Worm (Caenorhabditis elegans): ENCODE measurements around the gene faah-5.

DNA sequence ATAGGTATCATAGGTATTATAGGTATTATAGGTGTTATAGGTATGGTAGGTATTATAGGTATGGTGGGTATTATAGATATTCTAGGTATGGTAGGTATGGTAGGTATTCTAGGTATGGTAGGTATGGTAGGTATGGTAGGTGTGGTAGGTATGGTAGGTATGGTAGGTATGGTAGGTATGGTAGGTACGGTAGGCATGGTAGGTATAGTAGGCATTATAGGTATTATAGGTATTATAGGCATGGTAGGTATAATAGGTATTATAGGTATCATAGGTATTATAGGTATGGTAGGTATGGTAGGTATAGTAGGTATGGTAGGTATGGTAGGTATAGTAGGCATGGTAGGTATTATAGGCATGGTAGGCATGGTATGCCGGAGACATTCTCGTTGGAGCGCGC lies 40.7 kb upstream of the faah-5 start:
- TF ChIP-seq him-1 (tag; optimal IDR thresholded peaks at IDR 0.05), result no peak
- TF ChIP-seq W03F9.2 (tag; optimal IDR thresholded peaks at IDR 0.05), result no peak
- TF ChIP-seq dao-5 (tag; optimal IDR thresholded peaks at IDR 0.05), result no peak

All from whole organism, L4/young adult.